Worm (Caenorhabditis elegans) whole organism, L4/young adult: ENCODE measurements around the gene cyp-33C7.

Experiments
- W03F9.2 ChIP-seq: fragments of 150-350 bp; optimal IDR thresholded peaks from 2 replicates; lab custom pipeline; 2014; ENCODE audit warnings: missing biosample characterization, missing genetic modification characterization
- him-1 ChIP-seq: sonication (generic microtip); optimal IDR thresholded peaks from 2 replicates; lab custom pipeline; 2016; ENCODE audit warnings: missing genotype, missing genetic modification reagents, missing genetic modification characterization, missing compliant biosample characterization

ce11 chrV:2228781-2229180 is 21.6 kb upstream of the cyp-33C7 start, which contains the start of gene nhr-126:
- TF ChIP-seq him-1 (tag; lab: Kevin White, UChicago) (no peak), W03F9.2 (no peak)
